Worm (Caenorhabditis elegans) whole organism, young adult: ENCODE data around the gene Y54G2A.10.

Experiments
- B0261.1 ChIP-seq: sonication (generic microtip); optimal IDR thresholded peaks from 2 replicates; lab custom pipeline; 2016; ENCODE audit warnings: mild to moderate bottlenecking, missing genetic modification characterization, moderate library complexity, missing compliant biosample characterization
- B0336.3 ChIP-seq: fragments of 200-800 bp; sonication (Bioruptor generic); IDR thresholded peaks from 2 replicates; pipeline ENCODE4 v1.3.6; 2022; ENCODE audit warnings: missing genetic modification characterization, missing compliant biosample characterization
- C17E4.6 ChIP-seq: fragments of 200-800 bp; sonication (Bioruptor generic); IDR thresholded peaks from 2 replicates; pipeline ENCODE4 v1.3.6; 2022; ENCODE audit warnings: missing genetic modification reagents, missing genetic modification characterization, missing compliant biosample characterization
- F23B12.7 ChIP-seq: sonication (generic microtip); optimal IDR thresholded peaks from 2 replicates; lab custom pipeline; 2017; ENCODE audit warnings: missing genetic modification characterization, mild to moderate bottlenecking, missing compliant biosample characterization, antibody characterized with exemption, moderate library complexity; ENCODE audit not compliant: insufficient read depth
- F33H1.4 ChIP-seq: fragments of 200-800 bp; sonication (Bioruptor generic); IDR thresholded peaks from 2 replicates; pipeline ENCODE4 v1.3.6; 2022; ENCODE audit warnings: missing genetic modification reagents, missing genetic modification characterization, missing compliant biosample characterization
- F49E8.2 ChIP-seq: sonication (generic microtip); optimal IDR thresholded peaks from 3 replicates; lab custom pipeline; 2017; ENCODE audit warnings: missing genetic modification characterization, mild to moderate bottlenecking, missing compliant biosample characterization, antibody characterized with exemption, moderate library complexity; ENCODE audit not compliant: insufficient read depth
- F52B5.7 ChIP-seq: sonication (generic microtip); optimal IDR thresholded peaks from 2 replicates; lab custom pipeline; 2016; ENCODE audit warnings: mild to moderate bottlenecking, missing genetic modification characterization, missing compliant biosample characterization
- F55B11.4 ChIP-seq: sonication (generic microtip); optimal IDR thresholded peaks from 2 replicates; lab custom pipeline; 2016; ENCODE audit warnings: missing compliant biosample characterization, missing genetic modification characterization, borderline replicate concordance; ENCODE audit not compliant: insufficient read depth
- F57A8.1 ChIP-seq: fragments of 200-800 bp; sonication (Bioruptor generic); optimal IDR thresholded peaks from 2 replicates; lab custom pipeline; 2018; ENCODE audit warnings: mild to moderate bottlenecking, missing genetic modification characterization, moderate library complexity, missing compliant biosample characterization
- K12H6.12 ChIP-seq: fragments of 200-800 bp; sonication (Bioruptor generic); optimal IDR thresholded peaks from 2 replicates; lab custom pipeline; 2018; ENCODE audit warnings: mild to moderate bottlenecking, missing genetic modification characterization, missing compliant biosample characterization
- T07F8.4 ChIP-seq: sonication (generic microtip); optimal IDR thresholded peaks from 2 replicates; lab custom pipeline; 2016; ENCODE audit warnings: mild to moderate bottlenecking, missing genetic modification characterization, moderate library complexity, missing compliant biosample characterization
- T26A5.8 ChIP-seq: sonication (generic microtip); optimal IDR thresholded peaks from 2 replicates; lab custom pipeline; 2016; ENCODE audit warnings: missing genetic modification characterization, missing compliant biosample characterization
- ZK185.1 ChIP-seq: sonication (generic microtip); optimal IDR thresholded peaks from 2 replicates; lab custom pipeline; 2016; ENCODE audit warnings: mild to moderate bottlenecking, missing genetic modification characterization, missing compliant biosample characterization; ENCODE audit not compliant: poor library complexity, severe bottlenecking
- akir-1 ChIP-seq: fragments of 200-800 bp; sonication (Bioruptor generic); optimal IDR thresholded peaks from 2 replicates; lab custom pipeline; 2018; ENCODE audit warnings: mild to moderate bottlenecking, missing genetic modification characterization, moderate library complexity, missing compliant biosample characterization
- aptf-3 ChIP-seq: fragments of 200-800 bp; sonication (Bioruptor generic); IDR thresholded peaks from 2 replicates; pipeline ENCODE4 v1.3.6; 2022; ENCODE audit warnings: missing genetic modification characterization, missing compliant biosample characterization
- atf-7 ChIP-seq: sonication (generic microtip); optimal IDR thresholded peaks from 2 replicates; lab custom pipeline; 2017; ENCODE audit warnings: mild to moderate bottlenecking, missing genetic modification characterization, missing compliant biosample characterization
- attf-3 ChIP-seq: fragments of 200-800 bp; sonication (Bioruptor generic); conservative IDR thresholded peaks from 2 replicates; pipeline ENCODE4 v1.3.6; 2022; ENCODE audit warnings: missing genetic modification reagents, missing genetic modification characterization, missing compliant biosample characterization
- attf-5 ChIP-seq: fragments of 200-800 bp; sonication (Bioruptor generic); optimal IDR thresholded peaks from 2 replicates; lab custom pipeline; 2018; ENCODE audit warnings: mild to moderate bottlenecking, missing genetic modification characterization, missing compliant biosample characterization
- bed-2 ChIP-seq: fragments of 200-800 bp; sonication (Bioruptor generic); IDR thresholded peaks from 2 replicates; pipeline ENCODE4 v1.3.6; 2022; ENCODE audit warnings: missing genetic modification reagents, missing genetic modification characterization, missing compliant biosample characterization
- ceh-58 ChIP-seq: fragments of 200-800 bp; sonication (Bioruptor generic); IDR thresholded peaks from 2 replicates; pipeline ENCODE4 v1.3.6; 2022; ENCODE audit warnings: missing genetic modification characterization, missing compliant biosample characterization
- die-1 ChIP-seq: sonication (generic microtip); optimal IDR thresholded peaks from 2 replicates; lab custom pipeline; 2016; ENCODE audit warnings: missing genotype, mild to moderate bottlenecking, missing genetic modification characterization, missing compliant biosample characterization
- dox-1 ChIP-seq: fragments of 200-800 bp; sonication (Bioruptor generic); IDR thresholded peaks from 2 replicates; pipeline ENCODE4 v1.3.6; 2022; ENCODE audit warnings: missing genetic modification reagents, missing genetic modification characterization, missing compliant biosample characterization
- egrh-3 ChIP-seq: fragments of 200-800 bp; sonication (Bioruptor generic); IDR thresholded peaks from 2 replicates; pipeline ENCODE4 v1.3.6; 2022; ENCODE audit warnings: missing genetic modification reagents, missing genetic modification characterization, missing compliant biosample characterization
- ekl-4 ChIP-seq: fragments of 200-800 bp; sonication (Bioruptor generic); IDR thresholded peaks from 2 replicates; pipeline ENCODE4 v1.3.6; 2022; ENCODE audit warnings: missing genetic modification reagents, missing genetic modification characterization, missing compliant biosample characterization
- gei-17 ChIP-seq: fragments of 200-800 bp; sonication (Bioruptor generic); optimal IDR thresholded peaks from 2 replicates; lab custom pipeline; 2018; ENCODE audit warnings: mild to moderate bottlenecking, missing genetic modification characterization, missing compliant biosample characterization
- hlh-12 ChIP-seq: sonication (generic microtip); optimal IDR thresholded peaks from 2 replicates; lab custom pipeline; 2016; ENCODE audit warnings: missing genetic modification characterization, missing compliant biosample characterization
- hmg-1.2 ChIP-seq: fragments of 200-800 bp; sonication (Bioruptor generic); IDR thresholded peaks from 2 replicates; pipeline ENCODE4 v1.3.6; 2022; ENCODE audit warnings: missing genetic modification reagents, missing genetic modification characterization, missing compliant biosample characterization
- lin-26 ChIP-seq: fragments of 200-800 bp; sonication (Bioruptor generic); IDR thresholded peaks from 2 replicates; pipeline ENCODE4 v1.3.6; 2022; ENCODE audit warnings: missing genetic modification reagents, missing genetic modification characterization, missing compliant biosample characterization
- lin-40 ChIP-seq: sonication (generic microtip); optimal IDR thresholded peaks from 2 replicates; lab custom pipeline; 2016; ENCODE audit warnings: missing genetic modification characterization, mild to moderate bottlenecking, missing compliant biosample characterization, missing genotype, missing genetic modification reagents
- madf-10 ChIP-seq: sonication (generic microtip); optimal IDR thresholded peaks from 2 replicates; lab custom pipeline; 2016; ENCODE audit warnings: mild to moderate bottlenecking, missing genetic modification characterization, missing compliant biosample characterization
- madf-3 ChIP-seq: fragments of 200-800 bp; sonication (Bioruptor generic); IDR thresholded peaks from 2 replicates; pipeline ENCODE4 v1.3.6; 2022; ENCODE audit warnings: missing genetic modification reagents, missing genetic modification characterization, missing compliant biosample characterization
- mcd-1 ChIP-seq: fragments of 200-800 bp; sonication (Bioruptor generic); IDR thresholded peaks from 2 replicates; pipeline ENCODE4 v1.3.6; 2022; ENCODE audit warnings: missing genetic modification reagents, missing genetic modification characterization, missing compliant biosample characterization
- nfya-1 ChIP-seq: sonication (generic microtip); optimal IDR thresholded peaks from 2 replicates; lab custom pipeline; 2017; ENCODE audit warnings: antibody characterized with exemption, missing compliant biosample characterization, missing genetic modification characterization, borderline replicate concordance; ENCODE audit not compliant: insufficient read depth
- pbrm-1 ChIP-seq: fragments of 200-800 bp; sonication (Bioruptor generic); IDR thresholded peaks from 2 replicates; pipeline ENCODE4 v1.3.6; 2022; ENCODE audit warnings: missing genetic modification reagents, missing genetic modification characterization, missing compliant biosample characterization
- pha-4 ChIP-seq: fragments of 150-350 bp; sonication (generic microtip); optimal IDR thresholded peaks from 2 replicates; lab custom pipeline; 2014; ENCODE audit warnings: missing biosample characterization, missing genetic modification reagents, missing genetic modification characterization
- rec-8 ChIP-seq, 2 experiments: sonication (generic microtip); optimal IDR thresholded peaks; 2 replicates each; lab custom pipeline; 2016; ENCODE audit warnings: mild to moderate bottlenecking in 2 of 2, missing genetic modification characterization in 2 of 2, missing genetic modification reagents in 2 of 2, missing genotype in 2 of 2, missing biosample characterization in 1 of 2, missing compliant biosample characterization in 1 of 2, moderate library complexity in 1 of 2
- sdz-38 ChIP-seq: sonication (generic microtip); optimal IDR thresholded peaks from 2 replicates; lab custom pipeline; 2016; ENCODE audit warnings: missing genotype, missing genetic modification characterization, missing compliant biosample characterization
- sea-2 ChIP-seq: fragments of 200-800 bp; sonication (Bioruptor generic); IDR thresholded peaks from 2 replicates; pipeline ENCODE4 v1.3.6; 2022; ENCODE audit warnings: missing genetic modification characterization, missing compliant biosample characterization
- snpc-3.4 ChIP-seq: sonication (generic microtip); optimal IDR thresholded peaks from 2 replicates; lab custom pipeline; 2017; ENCODE audit warnings: missing genetic modification characterization, mild to moderate bottlenecking, missing compliant biosample characterization, antibody characterized with exemption, moderate library complexity, missing genotype, missing genetic modification reagents
- tbp1 ChIP-seq: fragments of 200-800 bp; sonication (Bioruptor generic); optimal IDR thresholded peaks from 2 replicates; lab custom pipeline; 2018; ENCODE audit warnings: mild to moderate bottlenecking, missing genetic modification characterization, missing compliant biosample characterization
- tlf-1 ChIP-seq: fragments of 200-800 bp; sonication (Bioruptor generic); optimal IDR thresholded peaks from 2 replicates; lab custom pipeline; 2018; ENCODE audit warnings: mild to moderate bottlenecking, missing genetic modification characterization, missing compliant biosample characterization
- unc-130 ChIP-seq: sonication (generic microtip); optimal IDR thresholded peaks from 2 replicates; lab custom pipeline; 2016; ENCODE audit warnings: missing genetic modification reagents, missing genetic modification characterization, missing compliant biosample characterization
- unc-62 ChIP-seq: fragments of 150-350 bp; optimal IDR thresholded peaks from 2 replicates; lab custom pipeline; 2014; ENCODE audit warnings: missing biosample characterization, missing genetic modification reagents, missing genetic modification characterization
- xnd-1 ChIP-seq: sonication (generic microtip); optimal IDR thresholded peaks from 2 replicates; lab custom pipeline; 2016; ENCODE audit warnings: missing genotype, missing genetic modification reagents, missing genetic modification characterization, missing compliant biosample characterization
- zfh-2 ChIP-seq: fragments of 200-800 bp; sonication (Bioruptor generic); conservative IDR thresholded peaks from 2 replicates; pipeline ENCODE4 v1.3.6; 2022; ENCODE audit warnings: missing genetic modification reagents, missing genetic modification characterization, missing compliant biosample characterization
- zim-3 ChIP-seq: sonication (generic microtip); optimal IDR thresholded peaks from 2 replicates; lab custom pipeline; 2017; ENCODE audit warnings: mild to moderate bottlenecking, missing genetic modification characterization, moderate library complexity, missing compliant biosample characterization
- ztf-22 ChIP-seq: fragments of 200-800 bp; sonication (Bioruptor generic); optimal IDR thresholded peaks from 2 replicates; lab custom pipeline; 2018; ENCODE audit warnings: mild to moderate bottlenecking, missing genetic modification characterization, moderate library complexity, missing compliant biosample characterization
- ztf-28 ChIP-seq: fragments of 200-800 bp; sonication (Bioruptor generic); IDR thresholded peaks from 2 replicates; pipeline ENCODE4 v1.3.6; 2022; ENCODE audit warnings: missing genetic modification reagents, missing genetic modification characterization, missing compliant biosample characterization

Y54G2A.10 gene

ce11 chrIV:2805525-2805924 is 6.0 kb downstream of the Y54G2A.10 start, which contains the start of gene Y54G2A.45 (continued):
- peak; percentile 83 for TF ChIP-seq B0336.3 (GFP tag; lab: Robert Waterston, UW)
- peak; percentile 92 for TF ChIP-seq lin-26 (GFP tag; lab: Robert Waterston, UW)
- TF ChIP-seq F57A8.1 (GFP tag; lab: Kevin White, UChicago), result no peak
- no peak for TF ChIP-seq bed-2 (GFP tag; lab: Robert Waterston, UW)
- TF ChIP-seq madf-10 (tag; lab: Kevin White, UChicago), result peak; percentile 86
- peak; percentile 43 for TF ChIP-seq attf-5 (GFP tag; lab: Kevin White, UChicago)
- peak; percentile 92 for TF ChIP-seq B0261.1 (tag; lab: Kevin White, UChicago)
- no peak for TF ChIP-seq F52B5.7 (tag; lab: Kevin White, UChicago)
- TF ChIP-seq ZK185.1 (tag; lab: Kevin White, UChicago), result peak; percentile 83
- TF ChIP-seq unc-130, result peak; percentile 57
- peak; percentile 65 for TF ChIP-seq mcd-1 (GFP tag; lab: Robert Waterston, UW)
- peak; percentile 56 for TF ChIP-seq zim-3 (tag; lab: Kevin White, UChicago)
- peak; percentile 46 for TF ChIP-seq F33H1.4 (GFP tag; lab: Robert Waterston, UW)
- peak; percentile 28; the same call in 1 of the 2 replicates for TF ChIP-seq egrh-3 (GFP tag; lab: Robert Waterston, UW)
- peak; percentile 85 for TF ChIP-seq atf-7 (tag; lab: Kevin White, UChicago)
- TF ChIP-seq F23B12.7 (tag; lab: Kevin White, UChicago), result peak; percentile 80
- peak; percentile 76 for TF ChIP-seq pbrm-1
- peak; percentile 94 for TF ChIP-seq tbp1
- no peak for TF ChIP-seq aptf-3 (GFP tag; lab: Robert Waterston, UW)
- no peak for TF ChIP-seq ztf-28
- peak; percentile 68; the same call in 1 of the 2 replicates for TF ChIP-seq ekl-4 (GFP tag; lab: Robert Waterston, UW)
- TF ChIP-seq gei-17 (GFP tag; lab: Kevin White, UChicago), result no peak
- TF ChIP-seq madf-3 (GFP tag; lab: Robert Waterston, UW), result no peak
- TF ChIP-seq die-1, result peak; percentile 81
- peak; percentile 90 for TF ChIP-seq ztf-22 (GFP tag; lab: Kevin White, UChicago)
- peak; percentile 76 for TF ChIP-seq T07F8.4 (tag; lab: Kevin White, UChicago)
- no peak for TF ChIP-seq nfya-1 (tag; lab: Kevin White, UChicago)
- 0 out of 2 replicates have a peak, but pooled peaks have one; percentile 11 for TF ChIP-seq sea-2 (GFP tag; lab: Robert Waterston, UW)
- TF ChIP-seq T26A5.8 (tag; lab: Kevin White, UChicago), result peak; percentile 48
- peak; percentile 64 for TF ChIP-seq hmg-1.2 (GFP tag; lab: Robert Waterston, UW)
- peak; percentile 13 for TF ChIP-seq K12H6.12 (tag; lab: Kevin White, UChicago)
- TF ChIP-seq hlh-12 (tag; lab: Kevin White, UChicago), result peak; percentile 20
- peak; percentile 15 for TF ChIP-seq xnd-1 (tag; lab: Kevin White, UChicago)
- TF ChIP-seq rec-8 (tag; optimal IDR thresholded peaks at IDR 0.05; lab: Kevin White, UChicago), result peak; percentile 62 to 84
- TF ChIP-seq snpc-3.4 (tag; lab: Kevin White, UChicago), result peak; percentile 56
- TF ChIP-seq sdz-38 (tag; lab: Kevin White, UChicago), result peak; percentile 43
- TF ChIP-seq akir-1 (GFP tag; lab: Kevin White, UChicago), result no peak
- peak; percentile 56 for TF ChIP-seq attf-3
- peak; percentile 71 for TF ChIP-seq lin-40
- no peak for TF ChIP-seq unc-62 (GFP tag; lab: Kevin White, UChicago)
- peak; percentile 56; the same call in 1 of the 2 replicates for TF ChIP-seq zfh-2
- TF ChIP-seq F49E8.2 (tag; lab: Kevin White, UChicago), result peak; percentile 79
- TF ChIP-seq ceh-58 (GFP tag; lab: Robert Waterston, UW), result no peak
- peak; percentile 52 for TF ChIP-seq tlf-1
- TF ChIP-seq F55B11.4 (tag; lab: Kevin White, UChicago), result no peak
- TF ChIP-seq pha-4 (tag; lab: Kevin White, UChicago), result no peak
- peak; percentile 92 for TF ChIP-seq dox-1 (GFP tag; lab: Robert Waterston, UW)
- peak; percentile 48; the same call in 1 of the 2 replicates for TF ChIP-seq C17E4.6
